Fruit fly (Drosophila melanogaster) whole organism, embryonic: ENCODE measurements around the gene CG11768.

Experiments
- Atf-2 ChIP-seq: fragments of 200-800 bp; sonication (Bioruptor generic); optimal IDR thresholded peaks from 2 replicates; lab custom pipeline; 2016; ENCODE audit warnings: missing biosample characterization, missing genetic modification characterization
- B-H1 ChIP-seq: fragments of 200-800 bp; sonication (Bioruptor generic); IDR thresholded peaks from 3 replicates; pipeline ENCODE4 v1.3.6; 2022; ENCODE audit warnings: missing biosample characterization, missing genetic modification characterization
- CG10267 ChIP-seq: fragments of 200-800 bp; sonication (Bioruptor generic); optimal IDR thresholded peaks from 2 replicates; lab custom pipeline; 2018; ENCODE audit warnings: missing biosample characterization, mild to moderate bottlenecking, missing genetic modification characterization, moderate library complexity
- CG10431 ChIP-seq: fragments of 200-800 bp; sonication (Bioruptor generic); optimal IDR thresholded peaks from 3 replicates; lab custom pipeline; 2018; ENCODE audit warnings: missing biosample characterization, mild to moderate bottlenecking, missing genetic modification characterization
- CG12236 ChIP-seq: fragments of 200-800 bp; sonication (Bioruptor generic); optimal IDR thresholded peaks from 2 replicates; lab custom pipeline; 2016; ENCODE audit warnings: missing biosample characterization, missing genetic modification characterization
- CG12299 ChIP-seq: fragments of 200-800 bp; sonication (Bioruptor generic); optimal IDR thresholded peaks from 2 replicates; lab custom pipeline; 2018; ENCODE audit warnings: missing biosample characterization, mild to moderate bottlenecking, missing genetic modification characterization
- CG12942 ChIP-seq: fragments of 200-800 bp; sonication (Bioruptor generic); optimal IDR thresholded peaks from 3 replicates; lab custom pipeline; 2016; ENCODE audit warnings: missing biosample characterization, missing genetic modification characterization
- CG14667 ChIP-seq: fragments of 200-800 bp; sonication (Bioruptor generic); IDR thresholded peaks from 2 replicates; pipeline ENCODE4 v1.3.6; 2022; ENCODE audit warnings: missing biosample characterization, missing genetic modification characterization
- CG1647 ChIP-seq: fragments of 200-800 bp; sonication (Bioruptor generic); optimal IDR thresholded peaks from 3 replicates; lab custom pipeline; 2016; ENCODE audit warnings: missing biosample characterization, missing genetic modification characterization
- CG16863 ChIP-seq: fragments of 200-800 bp; sonication (Bioruptor generic); optimal IDR thresholded peaks from 3 replicates; lab custom pipeline; 2016; ENCODE audit warnings: missing biosample characterization, missing genetic modification characterization
- CG17829 ChIP-seq: fragments of 200-800 bp; optimal IDR thresholded peaks from 2 replicates; lab custom pipeline; 2019; ENCODE audit warnings: missing biosample characterization, mild to moderate bottlenecking, missing genetic modification characterization, moderate library complexity
- CG2202 ChIP-seq: fragments of 200-800 bp; sonication (Bioruptor generic); optimal IDR thresholded peaks from 2 replicates; lab custom pipeline; 2018; ENCODE audit warnings: missing biosample characterization, mild to moderate bottlenecking, missing genetic modification characterization
- CG30431 ChIP-seq: fragments of 200-800 bp; sonication (Bioruptor generic); optimal IDR thresholded peaks from 2 replicates; lab custom pipeline; 2017; ENCODE audit warnings: missing biosample characterization, missing genetic modification characterization
- CG32532 ChIP-seq: fragments of 200-800 bp; sonication (Bioruptor generic); IDR thresholded peaks from 2 replicates; pipeline ENCODE4 v1.3.6; 2022; ENCODE audit warnings: missing biosample characterization, missing genetic modification characterization
- CG7372 ChIP-seq: fragments of 200-800 bp; sonication (Bioruptor generic); IDR thresholded peaks from 2 replicates; pipeline ENCODE4 v1.3.6; 2022; ENCODE audit warnings: missing biosample characterization, missing genetic modification characterization
- CG7786 ChIP-seq: fragments of 200-800 bp; sonication (Bioruptor generic); optimal IDR thresholded peaks from 2 replicates; lab custom pipeline; 2016; ENCODE audit warnings: missing biosample characterization, missing genetic modification characterization
- CG8924 ChIP-seq: fragments of 200-800 bp; optimal IDR thresholded peaks from 3 replicates; lab custom pipeline; 2019; ENCODE audit warnings: missing biosample characterization, mild to moderate bottlenecking, missing genetic modification characterization, moderate library complexity
- CG9727 ChIP-seq: fragments of 200-800 bp; sonication (Bioruptor generic); optimal IDR thresholded peaks from 3 replicates; lab custom pipeline; 2017; ENCODE audit warnings: missing biosample characterization, mild to moderate bottlenecking, missing genetic modification characterization
- E2f1 ChIP-seq: fragments of 200-800 bp; sonication (Bioruptor generic); IDR thresholded peaks from 2 replicates; pipeline ENCODE4 v1.3.6; 2022; ENCODE audit warnings: missing biosample characterization, missing genetic modification characterization
- Ets65A ChIP-seq: fragments of 200-800 bp; sonication (Bioruptor generic); peaks from one replicate; lab custom pipeline; 2016; ENCODE audit warnings: missing biosample characterization, missing genetic modification characterization
- Gug ChIP-seq: fragments of 200-800 bp; sonication (Bioruptor generic); IDR thresholded peaks from 4 replicates; pipeline ENCODE4 v1.3.6; 2022; ENCODE audit warnings: missing biosample characterization, missing genetic modification characterization
- Hr51 ChIP-seq, 2 experiments: fragments of 200-800 bp; sonication (Bioruptor generic); optimal IDR thresholded peaks; 2 replicates in 1 of 2; 3 replicates in 1 of 2; lab custom pipeline; 2016 to 2018; ENCODE audit warnings: missing biosample characterization in 2 of 2, missing genetic modification characterization in 2 of 2, mild to moderate bottlenecking in 1 of 2, moderate library complexity in 1 of 2
- Lim3 ChIP-seq: fragments of 200-800 bp; sonication (Bioruptor generic); IDR thresholded peaks from 2 replicates; pipeline ENCODE4 v1.3.6; 2022; ENCODE audit warnings: missing biosample characterization, missing genetic modification characterization
- Meics ChIP-seq: fragments of 200-800 bp; sonication (Bioruptor generic); optimal IDR thresholded peaks from 2 replicates; lab custom pipeline; 2017; ENCODE audit warnings: missing biosample characterization, mild to moderate bottlenecking, missing genetic modification characterization
- Mes4 ChIP-seq: fragments of 200-800 bp; sonication (Bioruptor generic); optimal IDR thresholded peaks from 2 replicates; lab custom pipeline; 2016; ENCODE audit warnings: missing biosample characterization, missing genetic modification characterization
- Myb ChIP-seq: fragments of 200-800 bp; sonication (Bioruptor generic); optimal IDR thresholded peaks from 2 replicates; lab custom pipeline; 2016; ENCODE audit warnings: missing biosample characterization, missing genetic modification characterization
- NfI ChIP-seq: fragments of 200-800 bp; sonication (Bioruptor generic); optimal IDR thresholded peaks from 3 replicates; lab custom pipeline; 2018; ENCODE audit warnings: missing biosample characterization, mild to moderate bottlenecking, missing genetic modification characterization, moderate library complexity
- Pdp1 ChIP-seq, 2 experiments: fragments of 200-800 bp; sonication (Bioruptor generic); optimal IDR thresholded peaks; 3 replicates each; lab custom pipeline; 2016; ENCODE audit warnings: missing biosample characterization in 2 of 2, missing genetic modification characterization in 2 of 2, mild to moderate bottlenecking in 1 of 2, moderate library complexity in 1 of 2
- Sin3A ChIP-seq: fragments of >200 bp; optimal IDR thresholded peaks from 2 replicates; lab custom pipeline; 2018
- Sox102F ChIP-seq: fragments of 200-800 bp; sonication (Bioruptor generic); optimal IDR thresholded peaks from 2 replicates; lab custom pipeline; 2018; ENCODE audit warnings: missing biosample characterization, mild to moderate bottlenecking, missing genetic modification characterization, moderate library complexity
- az2 ChIP-seq: fragments of 200-800 bp; sonication (Bioruptor generic); optimal IDR thresholded peaks from 3 replicates; lab custom pipeline; 2016; ENCODE audit warnings: missing biosample characterization, missing genetic modification characterization
- bigmax ChIP-seq: fragments of 200-800 bp; sonication (Bioruptor generic); optimal IDR thresholded peaks from 2 replicates; lab custom pipeline; 2018; ENCODE audit warnings: missing biosample characterization, mild to moderate bottlenecking, missing genetic modification characterization
- cas ChIP-seq: fragments of 200-800 bp; sonication (Bioruptor generic); IDR thresholded peaks from 2 replicates; pipeline ENCODE4 v1.3.6; 2022; ENCODE audit warnings: missing biosample characterization, missing genetic modification characterization
- da ChIP-seq: fragments of 200-800 bp; sonication (Bioruptor generic); optimal IDR thresholded peaks from 2 replicates; lab custom pipeline; 2016; ENCODE audit warnings: missing biosample characterization, missing genetic modification characterization
- dpn ChIP-seq, 2 experiments: fragments of 200-800 bp; sonication (Bioruptor generic); optimal IDR thresholded peaks; 3 replicates each; lab custom pipeline; 2016; ENCODE audit warnings: missing biosample characterization in 2 of 2, missing genetic modification characterization in 2 of 2
- esg ChIP-seq: fragments of 200-800 bp; sonication (Bioruptor generic); conservative IDR thresholded peaks from 2 replicates; pipeline ENCODE4 v1.3.6; 2022; ENCODE audit warnings: missing biosample characterization, missing genetic modification characterization
- gce ChIP-seq: fragments of 200-800 bp; sonication (Bioruptor generic); IDR thresholded peaks from 3 replicates; pipeline ENCODE4 v1.3.6; 2022; ENCODE audit warnings: missing biosample characterization, missing genetic modification characterization
- gem ChIP-seq: fragments of 200-800 bp; sonication (Bioruptor generic); optimal IDR thresholded peaks from 2 replicates; lab custom pipeline; 2019; ENCODE audit warnings: missing biosample characterization, mild to moderate bottlenecking, missing genetic modification characterization, moderate library complexity
- gsb ChIP-seq: fragments of 200-800 bp; sonication (Bioruptor generic); IDR thresholded peaks from 2 replicates; pipeline ENCODE4 v1.3.6; 2022; ENCODE audit warnings: missing biosample characterization, missing genetic modification characterization
- gsb-n ChIP-seq: fragments of 200-800 bp; sonication (Bioruptor generic); optimal IDR thresholded peaks from 3 replicates; lab custom pipeline; 2018; ENCODE audit warnings: missing biosample characterization, mild to moderate bottlenecking, missing genetic modification characterization
- jumu ChIP-seq: fragments of 200-800 bp; sonication (Bioruptor generic); optimal IDR thresholded peaks from 3 replicates; lab custom pipeline; 2016; ENCODE audit warnings: missing biosample characterization, missing genetic modification characterization
- onecut ChIP-seq: fragments of 200-800 bp; sonication (Bioruptor generic); IDR thresholded peaks from 2 replicates; pipeline ENCODE4 v1.3.6; 2022; ENCODE audit warnings: missing biosample characterization, missing genetic modification characterization
- peb ChIP-seq: fragments of 200-800 bp; sonication (Bioruptor generic); IDR thresholded peaks from 2 replicates; pipeline ENCODE4 v1.3.6; 2022; ENCODE audit warnings: missing biosample characterization, missing genetic modification characterization
- pnt ChIP-seq: fragments of 200-800 bp; sonication (Bioruptor generic); optimal IDR thresholded peaks from 3 replicates; lab custom pipeline; 2016; ENCODE audit warnings: missing biosample characterization, missing genetic modification characterization
- prd ChIP-seq, 3 experiments: fragments of >200 bp in 2 of 3; fragments of 200-800 bp in 1 of 3; sonication (Bioruptor generic) in 1 of 3; optimal IDR thresholded peaks in 2 of 3; IDR thresholded peaks in 1 of 3; 2 replicates in 2 of 3; 3 replicates in 1 of 3; pipeline versions ENCODE4 v1.3.6 to Lab custom; 2017 to 2022; ENCODE audit warnings: missing biosample characterization in 1 of 3, missing genetic modification characterization in 1 of 3
- ranshi ChIP-seq: fragments of 200-800 bp; sonication (Bioruptor generic); IDR thresholded peaks from 2 replicates; pipeline ENCODE4 v1.3.6; 2022; ENCODE audit warnings: missing biosample characterization, missing genetic modification characterization
- sisA ChIP-seq: fragments of 200-800 bp; sonication (Bioruptor generic); IDR thresholded peaks from 2 replicates; pipeline ENCODE4 v1.3.6; 2022; ENCODE audit warnings: missing biosample characterization, missing genetic modification characterization
- sna ChIP-seq: fragments of 200-800 bp; sonication (Bioruptor generic); IDR thresholded peaks from 2 replicates; pipeline ENCODE4 v1.3.6; 2022; ENCODE audit warnings: missing biosample characterization, missing genetic modification characterization; ENCODE audit not compliant: partially characterized antibody
- so ChIP-seq: fragments of 200-800 bp; sonication (Bioruptor generic); IDR thresholded peaks from 3 replicates; pipeline ENCODE4 v1.3.6; 2022; ENCODE audit warnings: missing biosample characterization, missing genetic modification characterization
- ttk ChIP-seq: fragments of 200-800 bp; sonication (Bioruptor generic); IDR thresholded peaks from 2 replicates; pipeline ENCODE4 v2.1.2; 2022; ENCODE audit warnings: missing biosample characterization, missing genetic modification characterization
- vfl ChIP-seq: fragments of 200-800 bp; sonication (Bioruptor generic); optimal IDR thresholded peaks from 2 replicates; lab custom pipeline; 2016; ENCODE audit warnings: missing biosample characterization, missing genetic modification characterization

CG11768 gene

DNA sequence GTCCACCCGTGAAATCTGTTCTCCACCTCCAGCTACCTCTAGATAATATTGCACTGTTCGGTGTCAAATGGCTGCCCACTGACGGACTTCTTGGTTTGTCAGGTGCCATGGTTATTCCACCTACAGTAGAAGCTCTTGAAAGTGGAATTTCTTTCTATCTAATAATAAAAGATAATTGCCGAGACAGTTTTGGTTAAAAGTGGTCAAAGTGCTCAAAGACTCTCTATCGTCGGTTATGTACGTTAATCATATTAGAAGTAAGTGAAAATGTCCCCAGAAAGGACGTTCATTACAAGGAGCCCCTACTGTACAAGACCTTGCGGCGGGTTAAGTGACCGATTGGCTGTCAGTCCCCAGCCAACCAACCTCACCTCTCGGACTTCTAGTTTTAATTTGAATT is 23.8 kb downstream of the CG11768 start (continued):
- 0 out of 3 replicates have a peak, but pooled peaks have one; percentile 14 for TF ChIP-seq gce (GFP tag; lab: Robert Waterston, UW)
- TF ChIP-seq CG12942: no peak
- no peak for TF ChIP-seq da (GFP tag; lab: Kevin White, UChicago)
- TF ChIP-seq Atf-2 (GFP tag; lab: Kevin White, UChicago): peak; percentile 29
- peak; percentile 17 for TF ChIP-seq CG10267 (tag; lab: Kevin White, UChicago)
- peak; percentile 58 for TF ChIP-seq Sox102F (GFP tag; lab: Kevin White, UChicago)
- no peak for TF ChIP-seq sna (GFP tag; lab: Robert Waterston, UW)
- TF ChIP-seq esg (GFP tag; lab: Robert Waterston, UW): peak; percentile 66
- no peak for TF ChIP-seq Lim3 (GFP tag; lab: Robert Waterston, UW)
- TF ChIP-seq Ets65A (GFP tag; lab: Kevin White, UChicago): no peak
- no peak for TF ChIP-seq prd (optimal IDR thresholded peaks at IDR 0.05; lab: Kevin White, UChicago)
- TF ChIP-seq prd (GFP tag; IDR thresholded peaks at IDR 0.05; lab: Robert Waterston, UW): peak; percentile 68
- peak; percentile 34 for TF ChIP-seq az2 (GFP tag; lab: Kevin White, UChicago)
- 0 out of 2 replicates have a peak, but pooled peaks have one; percentile 10 for TF ChIP-seq gsb (GFP tag; lab: Robert Waterston, UW)
- TF ChIP-seq Sin3A: no peak
- TF ChIP-seq Pdp1 (GFP tag; optimal IDR thresholded peaks at IDR 0.05; lab: Kevin White, UChicago): peak in 1 of 2 experiments; percentile 62
- TF ChIP-seq CG7786 (GFP tag; lab: Kevin White, UChicago): peak; percentile 23
- TF ChIP-seq CG8924 (tag; lab: Kevin White, UChicago): peak; percentile 7
- no peak for TF ChIP-seq bigmax
- TF ChIP-seq gsb-n (tag; lab: Kevin White, UChicago): peak; percentile 15
- TF ChIP-seq CG32532 (GFP tag; lab: Robert Waterston, UW): peak; percentile 62; the same call in 1 of the 2 replicates
- TF ChIP-seq Gug: peak; percentile 28; the same call in 1 of the 4 replicates
- TF ChIP-seq Meics (GFP tag; lab: Kevin White, UChicago): peak; percentile 35
- TF ChIP-seq CG14667 (GFP tag; lab: Robert Waterston, UW): 0 out of 2 replicates have a peak, but pooled peaks have one; percentile 27
- peak; percentile 10 to 65 for TF ChIP-seq Hr51 (GFP tag; optimal IDR thresholded peaks at IDR 0.05; lab: Kevin White, UChicago)
- no peak for TF ChIP-seq onecut (GFP tag; lab: Robert Waterston, UW)
- peak in 1 of 2 experiments; percentile 50 for TF ChIP-seq dpn (GFP tag; optimal IDR thresholded peaks at IDR 0.05; lab: Kevin White, UChicago)
- peak; percentile 42; the same call in 1 of the 3 replicates for TF ChIP-seq so (GFP tag; lab: Robert Waterston, UW)
- TF ChIP-seq sisA (GFP tag; lab: Robert Waterston, UW): peak; percentile 54
- TF ChIP-seq cas (GFP tag; lab: Robert Waterston, UW): no peak
- peak; percentile 61 for TF ChIP-seq ranshi
- no peak for TF ChIP-seq CG2202 (tag; lab: Kevin White, UChicago)
- no peak for TF ChIP-seq CG12236 (GFP tag; lab: Kevin White, UChicago)
- TF ChIP-seq CG12299 (tag; lab: Kevin White, UChicago): no peak
- TF ChIP-seq B-H1 (GFP tag; lab: Robert Waterston, UW): peak; percentile 11; the same call in 1 of the 3 replicates
- TF ChIP-seq CG30431 (GFP tag; lab: Kevin White, UChicago): peak; percentile 22
- no peak for TF ChIP-seq CG9727 (GFP tag; lab: Kevin White, UChicago)
- TF ChIP-seq CG7372: 0 out of 2 replicates have a peak, but pooled peaks have one; percentile 33
- peak; percentile 26 for TF ChIP-seq CG16863
- TF ChIP-seq NfI (GFP tag; lab: Kevin White, UChicago): peak; percentile 46
- peak; percentile 37 for TF ChIP-seq CG17829 (tag; lab: Kevin White, UChicago)
- TF ChIP-seq gem (tag; lab: Kevin White, UChicago): peak; percentile 70
- peak; percentile 8; the same call in 1 of the 2 replicates for TF ChIP-seq ttk (GFP tag; lab: Robert Waterston, UW)
- no peak for TF ChIP-seq CG1647 (GFP tag; lab: Kevin White, UChicago)
- no peak for TF ChIP-seq CG10431
- no peak for TF ChIP-seq Myb (GFP tag; lab: Kevin White, UChicago)
- TF ChIP-seq Mes4: peak; percentile 2
- peak; percentile 53 for TF ChIP-seq jumu (GFP tag; lab: Kevin White, UChicago)
- peak; percentile 8 for TF ChIP-seq vfl
- TF ChIP-seq E2f1: peak; percentile 59; the same call in 1 of the 2 replicates
- TF ChIP-seq peb (GFP tag; lab: Robert Waterston, UW): peak; percentile 10; the same call in 1 of the 2 replicates
- peak; percentile 61 for TF ChIP-seq pnt (GFP tag; lab: Kevin White, UChicago)
